Worm (Caenorhabditis elegans) whole organism, L3 larva: ENCODE data around the gene H28G03.2.

Experiments used
- R02D3.7 ChIP-seq: fragments of 150-350 bp; optimal IDR thresholded peaks from 2 replicates; lab custom pipeline; 2014; ENCODE audit warnings: missing biosample characterization, missing genetic modification characterization
- ZK546.5 ChIP-seq: sonication (generic microtip); optimal IDR thresholded peaks from 2 replicates; lab custom pipeline; 2017; ENCODE audit warnings: missing biosample characterization, missing genetic modification characterization
- aly-2 ChIP-seq: fragments of 150-350 bp; optimal IDR thresholded peaks from 2 replicates; lab custom pipeline; 2014; ENCODE audit warnings: missing biosample characterization, missing genetic modification characterization
- ama-1 ChIP-seq: fragments of 150-350 bp; optimal IDR thresholded peaks from 2 replicates; lab custom pipeline; 2018
- ceh-16 ChIP-seq: sonication (generic microtip); optimal IDR thresholded peaks from 2 replicates; lab custom pipeline; 2017; ENCODE audit warnings: missing biosample characterization, missing genetic modification characterization
- ceh-82 ChIP-seq: fragments of 150-350 bp; optimal IDR thresholded peaks from 2 replicates; lab custom pipeline; 2014; ENCODE audit warnings: missing biosample characterization, missing genetic modification characterization
- ceh-9 ChIP-seq: sonication (generic microtip); optimal IDR thresholded peaks from 2 replicates; lab custom pipeline; 2018; ENCODE audit warnings: missing biosample characterization, missing genetic modification characterization
- daf-12 ChIP-seq: fragments of 150-350 bp; optimal IDR thresholded peaks from 2 replicates; lab custom pipeline; 2014; ENCODE audit warnings: missing biosample characterization, missing genetic modification reagents, missing genetic modification characterization
- egl-5 ChIP-seq: fragments of 150-350 bp; optimal IDR thresholded peaks from 2 replicates; lab custom pipeline; 2017; ENCODE audit warnings: missing biosample characterization, missing genetic modification reagents, missing genetic modification characterization, inconsistent platforms
- elt-2 ChIP-seq: sonication (generic microtip); optimal IDR thresholded peaks from 2 replicates; lab custom pipeline; 2016; ENCODE audit warnings: missing genetic modification reagents, mild to moderate bottlenecking, missing genetic modification characterization, missing compliant biosample characterization
- fkh-10 ChIP-seq: sonication (generic microtip); optimal IDR thresholded peaks from 2 replicates; lab custom pipeline; 2017; ENCODE audit warnings: missing biosample characterization, missing genetic modification reagents, missing genetic modification characterization
- fos-1 ChIP-seq: fragments of 150-350 bp; optimal IDR thresholded peaks from 2 replicates; lab custom pipeline; 2014; ENCODE audit warnings: missing biosample characterization, missing genetic modification characterization
- hmg-11 ChIP-seq: sonication (generic microtip); optimal IDR thresholded peaks from 2 replicates; lab custom pipeline; 2016; ENCODE audit warnings: missing genetic modification characterization, missing compliant biosample characterization
- jun-1 ChIP-seq: fragments of 150-350 bp; optimal IDR thresholded peaks from 2 replicates; lab custom pipeline; 2014; ENCODE audit warnings: missing biosample characterization, missing genetic modification reagents, missing genetic modification characterization
- lin-15B ChIP-seq: fragments of 150-350 bp; optimal IDR thresholded peaks from 2 replicates; lab custom pipeline; 2014; ENCODE audit warnings: missing biosample characterization, missing genetic modification characterization
- lsy-12 ChIP-seq: sonication (generic microtip); optimal IDR thresholded peaks from 2 replicates; lab custom pipeline; 2016; ENCODE audit warnings: mild to moderate bottlenecking, missing genetic modification characterization, missing compliant biosample characterization
- mdl-1 ChIP-seq: fragments of 150-350 bp; optimal IDR thresholded peaks from 2 replicates; lab custom pipeline; 2014; ENCODE audit warnings: missing biosample characterization, missing genetic modification characterization
- mml-1 ChIP-seq: fragments of 150-350 bp; sonication (generic microtip); optimal IDR thresholded peaks from 3 replicates; lab custom pipeline; 2014; ENCODE audit warnings: missing biosample characterization, missing genetic modification characterization
- nfya-1 ChIP-seq: sonication (generic microtip); optimal IDR thresholded peaks from 2 replicates; lab custom pipeline; 2017; ENCODE audit warnings: missing genetic modification characterization, mild to moderate bottlenecking, missing compliant biosample characterization, antibody characterized with exemption, moderate library complexity; ENCODE audit not compliant: insufficient read depth
- nhr-11 ChIP-seq: fragments of 150-350 bp; optimal IDR thresholded peaks from 2 replicates; lab custom pipeline; 2014; ENCODE audit warnings: missing biosample characterization, missing genetic modification characterization
- nhr-12 ChIP-seq: fragments of 150-350 bp; optimal IDR thresholded peaks from 2 replicates; lab custom pipeline; 2014; ENCODE audit warnings: missing biosample characterization, missing genetic modification characterization
- nhr-23 ChIP-seq: fragments of 150-350 bp; optimal IDR thresholded peaks from 2 replicates; lab custom pipeline; 2014; ENCODE audit warnings: missing biosample characterization, missing genetic modification reagents, missing genetic modification characterization
- nhr-237 ChIP-seq: fragments of 150-350 bp; optimal IDR thresholded peaks from 2 replicates; lab custom pipeline; 2014; ENCODE audit warnings: missing biosample characterization, missing genetic modification characterization
- nhr-28 ChIP-seq: fragments of 150-350 bp; optimal IDR thresholded peaks from 2 replicates; lab custom pipeline; 2014; ENCODE audit warnings: missing biosample characterization, missing genetic modification characterization
- nhr-43 ChIP-seq: sonication (generic microtip); optimal IDR thresholded peaks from 2 replicates; lab custom pipeline; 2016; ENCODE audit warnings: mild to moderate bottlenecking, missing genetic modification characterization, missing compliant biosample characterization; ENCODE audit not compliant: poor library complexity, severe bottlenecking
- nhr-76 ChIP-seq: fragments of 150-350 bp; sonication (generic microtip); optimal IDR thresholded peaks from 5 replicates; lab custom pipeline; 2014; ENCODE audit warnings: missing biosample characterization, missing genetic modification characterization
- pha-4 ChIP-seq: fragments of 150-350 bp; optimal IDR thresholded peaks from 2 replicates; lab custom pipeline; 2014; ENCODE audit warnings: missing biosample characterization, missing genetic modification reagents, missing genetic modification characterization
- sea-2 ChIP-seq: fragments of 150-350 bp; sonication (generic microtip); optimal IDR thresholded peaks from 4 replicates; lab custom pipeline; 2014; ENCODE audit warnings: missing biosample characterization, missing genetic modification reagents, missing genetic modification characterization
- skn-1 ChIP-seq: fragments of 150-350 bp; optimal IDR thresholded peaks from 2 replicates; lab custom pipeline; 2014; ENCODE audit warnings: missing biosample characterization, missing genetic modification characterization
- snpc-4 ChIP-seq: fragments of 150-350 bp; optimal IDR thresholded peaks from 2 replicates; lab custom pipeline; 2014; ENCODE audit warnings: missing biosample characterization, missing genetic modification characterization
- tbx-2 ChIP-seq: sonication (generic microtip); optimal IDR thresholded peaks from 2 replicates; lab custom pipeline; 2016; ENCODE audit warnings: mild to moderate bottlenecking, missing genetic modification characterization, missing compliant biosample characterization
- unc-39 ChIP-seq: sonication (generic microtip); optimal IDR thresholded peaks from 4 replicates; lab custom pipeline; 2017; ENCODE audit warnings: missing biosample characterization, missing genetic modification characterization
- unc-62 ChIP-seq: fragments of 150-350 bp; sonication (generic microtip); optimal IDR thresholded peaks from 4 replicates; lab custom pipeline; 2014; ENCODE audit warnings: missing biosample characterization, missing genetic modification reagents, missing genetic modification characterization
- zag-1 ChIP-seq: fragments of 150-350 bp; optimal IDR thresholded peaks from 2 replicates; lab custom pipeline; 2014; ENCODE audit warnings: missing biosample characterization, missing genetic modification characterization
- ztf-11 ChIP-seq: fragments of 150-350 bp; optimal IDR thresholded peaks from 2 replicates; lab custom pipeline; 2014; ENCODE audit warnings: missing biosample characterization, missing genetic modification characterization
- ztf-4 ChIP-seq: fragments of 150-350 bp; optimal IDR thresholded peaks from 2 replicates; lab custom pipeline; 2014; ENCODE audit warnings: missing biosample characterization, missing genetic modification characterization

H28G03.2 gene

DNA sequence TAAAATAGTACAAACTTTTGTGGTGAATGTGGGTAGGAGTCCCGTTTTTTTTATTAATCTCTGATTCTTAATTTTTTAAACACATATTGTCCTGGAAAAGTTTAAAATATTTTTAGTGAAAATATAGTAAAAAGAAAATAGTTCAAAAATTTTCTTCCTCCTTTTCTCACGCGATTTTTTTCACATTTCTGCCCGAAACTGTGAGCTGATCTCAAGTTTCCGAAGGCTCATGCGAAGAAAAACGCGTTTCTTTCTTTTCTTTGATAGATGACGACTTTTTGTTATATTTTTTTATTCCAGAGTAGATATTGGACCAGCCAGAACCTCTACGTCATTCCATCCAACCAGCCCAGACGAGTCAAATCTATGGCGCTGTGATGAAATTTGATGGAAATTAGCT, 21.6 kb upstream of the H28G03.2 start, which contains the start of gene T03G11.9:
Gene T03G11.9, plus strand, starts transcription at position 301 of the 400 bp plus-strand sequence.
- TF ChIP-seq jun-1 (no peak), hmg-11 (tag; lab: Kevin White, UChicago) (no peak), elt-2 (tag; lab: Kevin White, UChicago) (no peak), daf-12 (tag; lab: Kevin White, UChicago) (no peak), ceh-9 (tag; lab: Kevin White, UChicago) (no peak), unc-62 (GFP tag; lab: Kevin White, UChicago) (no peak), sea-2 (GFP tag; lab: Kevin White, UChicago) (no peak)

DNA sequence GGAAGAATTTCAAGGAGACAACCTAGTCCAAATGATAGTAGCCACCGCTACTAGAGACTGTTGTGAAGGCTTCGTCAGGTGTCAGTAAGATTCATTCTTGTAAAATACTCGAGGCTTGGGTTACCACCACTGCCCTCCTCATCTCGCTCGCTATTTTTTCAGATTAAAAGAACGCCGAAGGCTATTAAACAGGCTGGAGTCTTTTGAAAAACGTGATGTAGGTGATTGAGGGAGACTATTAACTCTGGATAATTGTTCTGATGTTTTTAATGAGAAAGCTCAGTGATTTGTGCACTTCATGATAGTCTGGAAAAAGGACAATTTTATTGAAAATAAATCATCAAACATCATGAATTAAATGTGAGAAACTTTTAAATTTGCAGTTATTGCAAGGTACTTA, 16.6 kb upstream of the H28G03.2 start, which contains the start of gene zig-6:
Gene zig-6, minus strand, starts transcription at position 101 of the 400 bp plus-strand sequence.
- peak; percentile 75 for TF ChIP-seq egl-5 (tag; lab: Kevin White, UChicago)
- no peak for TF ChIP-seq sea-2 (GFP tag; lab: Kevin White, UChicago)

DNA sequence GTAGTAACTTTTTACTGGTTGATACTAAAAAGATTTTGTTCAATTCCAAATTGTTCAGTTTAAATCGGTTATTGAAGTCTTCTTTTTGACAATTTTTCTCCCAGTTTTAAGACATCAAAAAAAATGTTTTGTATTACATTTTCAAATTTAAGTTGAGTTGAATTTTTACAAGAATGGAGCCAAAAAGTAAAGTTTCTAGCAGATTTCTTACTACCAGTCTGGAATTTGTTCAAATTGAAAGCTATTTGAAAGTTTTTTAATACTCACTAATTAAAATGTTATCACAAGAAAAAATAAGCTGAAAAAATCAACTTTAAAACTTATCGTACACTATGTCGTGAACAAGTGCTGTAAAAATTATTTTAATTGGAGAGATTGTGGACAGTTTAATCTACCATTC, 15.5 kb upstream of the H28G03.2 start:
- no peak for TF ChIP-seq sea-2 (GFP tag; lab: Kevin White, UChicago)
- TF ChIP-seq nhr-43 (tag; lab: Kevin White, UChicago), result no peak
- TF ChIP-seq ceh-82 (tag; lab: Kevin White, UChicago), result no peak
- no peak for TF ChIP-seq ceh-9 (tag; lab: Kevin White, UChicago)
- TF ChIP-seq ztf-4, result no peak
- TF ChIP-seq unc-62 (GFP tag; lab: Kevin White, UChicago), result no peak
- no peak for TF ChIP-seq lin-15B (tag; lab: Kevin White, UChicago)
- TF ChIP-seq pha-4 (tag; lab: Kevin White, UChicago), result no peak
- TF ChIP-seq fos-1 (tag; lab: Kevin White, UChicago), result no peak
- TF ChIP-seq unc-39 (tag; lab: Kevin White, UChicago), result no peak

DNA sequence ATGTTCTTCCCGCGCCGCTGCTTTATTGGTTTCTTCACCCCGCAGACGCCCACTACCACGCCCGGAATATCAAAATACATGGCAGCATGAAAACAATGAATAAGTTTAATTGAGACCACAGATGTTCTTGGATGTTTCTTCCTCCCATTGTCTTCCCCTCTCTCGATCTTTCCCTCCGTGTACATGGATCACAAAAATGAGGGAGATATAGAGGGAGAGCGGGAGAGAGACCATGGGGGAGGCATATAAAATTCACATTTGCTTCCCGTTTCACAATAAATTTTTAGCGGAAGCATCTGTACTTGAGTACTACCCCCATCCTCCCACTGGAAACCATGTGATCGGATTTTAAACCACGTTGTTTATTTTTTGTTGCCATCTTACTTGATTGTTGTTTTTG, 12.2 kb upstream of the H28G03.2 start:
- TF ChIP-seq aly-2 (tag; lab: Kevin White, UChicago) (no peak), skn-1 (no peak), sea-2 (GFP tag; lab: Kevin White, UChicago) (no peak), nhr-43 (tag; lab: Kevin White, UChicago) (no peak)

DNA sequence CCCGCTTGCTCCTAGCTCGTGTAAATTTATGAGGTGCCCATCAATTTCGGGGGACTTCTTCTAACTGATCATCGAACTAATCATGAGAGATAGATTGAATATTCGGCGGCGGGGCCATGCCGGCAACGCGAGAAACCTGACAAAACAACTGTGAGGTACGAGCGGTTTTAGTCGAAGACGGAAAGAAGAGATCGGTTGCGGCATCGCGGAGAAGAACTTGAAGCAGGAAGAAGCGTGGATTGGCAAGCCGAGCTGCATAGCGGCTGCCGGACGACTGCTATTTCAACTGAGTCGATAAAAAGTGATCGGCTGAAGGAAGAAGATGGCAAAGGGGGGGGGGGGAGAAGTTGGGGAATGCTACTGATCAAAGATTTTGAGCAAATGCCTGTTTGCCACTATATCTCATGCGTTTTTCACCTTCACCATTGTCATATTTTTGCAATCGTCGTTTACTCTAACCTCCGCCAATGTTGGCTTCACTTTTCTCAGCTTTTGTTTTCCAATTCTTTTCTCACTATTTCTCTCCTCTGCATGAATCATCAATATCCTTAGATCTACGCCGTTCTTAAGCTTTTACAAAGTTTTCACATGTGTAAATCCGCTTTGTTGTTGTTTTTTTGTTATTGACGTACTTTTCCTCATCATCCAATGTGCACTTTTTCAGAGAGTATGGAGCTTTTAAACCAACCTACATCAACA, 9.9 kb upstream of the H28G03.2 start, which contains the start of gene pqn-62:
Gene pqn-62, plus strand, starts transcription at position 649 of the 699 bp plus-strand sequence.
- TF ChIP-seq mdl-1 (tag; lab: Kevin White, UChicago) (no peak), nhr-43 (tag; lab: Kevin White, UChicago) (no peak), fos-1 (tag; lab: Kevin White, UChicago) (no peak), ztf-11 (tag; lab: Kevin White, UChicago) (no peak), ceh-16 (tag; lab: Kevin White, UChicago) (no peak), ZK546.5 (tag; lab: Kevin White, UChicago) (no peak), zag-1 (tag; lab: Kevin White, UChicago) (no peak), R02D3.7 (tag; lab: Kevin White, UChicago) (no peak), snpc-4 (tag; lab: Kevin White, UChicago) (no peak), ceh-82 (tag; lab: Kevin White, UChicago) (no peak), nhr-28 (no peak), pha-4 (tag; lab: Kevin White, UChicago) (no peak)

DNA sequence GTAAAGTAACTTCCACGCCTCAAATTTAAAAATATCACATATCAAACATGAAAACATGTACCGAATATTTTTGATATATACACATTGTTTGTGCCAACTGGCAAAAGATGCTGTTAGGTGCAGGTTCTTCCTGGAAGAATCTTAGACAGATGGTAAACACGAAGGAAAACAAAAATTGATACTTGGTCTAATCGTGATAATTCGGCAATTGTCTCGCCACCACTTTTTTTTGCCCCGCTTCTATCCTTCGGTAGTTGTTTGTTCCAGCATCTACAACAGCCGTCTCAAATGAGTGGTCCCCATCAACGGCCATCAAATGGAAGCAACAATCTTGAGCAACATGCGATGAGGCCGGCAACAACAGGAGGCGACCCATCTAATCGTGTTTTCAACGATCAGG, 8.1 kb upstream of the H28G03.2 start:
- TF ChIP-seq tbx-2 (tag; lab: Kevin White, UChicago) (no peak), nhr-237 (tag; lab: Kevin White, UChicago) (no peak), egl-5 (tag; lab: Kevin White, UChicago) (no peak), sea-2 (GFP tag; lab: Kevin White, UChicago) (no peak), daf-12 (tag; lab: Kevin White, UChicago) (no peak), nfya-1 (tag; lab: Kevin White, UChicago) (no peak), nhr-43 (tag; lab: Kevin White, UChicago) (no peak), nhr-11 (tag; lab: Kevin White, UChicago) (no peak), ama-1 (lab: Kevin White, UChicago) (no peak), skn-1 (no peak), lsy-12 (tag; lab: Kevin White, UChicago) (no peak), nhr-76 (no peak), nhr-12 (tag; lab: Kevin White, UChicago) (no peak), ceh-82 (tag; lab: Kevin White, UChicago) (no peak), mml-1 (tag; lab: Kevin White, UChicago) (no peak), pha-4 (tag; lab: Kevin White, UChicago) (no peak), nhr-23 (tag; lab: Kevin White, UChicago) (no peak), fkh-10 (GFP tag; lab: Kevin White, UChicago) (no peak)
